Worm (Caenorhabditis elegans): ENCODE measurements around the gene mtm-3.
"Not testable (repeated sequence)": the region's sequence is repeated elsewhere in the genome, so short reads cannot be mapped to it uniquely, and the experiment has no call there.

Gene mtm-3

DNA sequence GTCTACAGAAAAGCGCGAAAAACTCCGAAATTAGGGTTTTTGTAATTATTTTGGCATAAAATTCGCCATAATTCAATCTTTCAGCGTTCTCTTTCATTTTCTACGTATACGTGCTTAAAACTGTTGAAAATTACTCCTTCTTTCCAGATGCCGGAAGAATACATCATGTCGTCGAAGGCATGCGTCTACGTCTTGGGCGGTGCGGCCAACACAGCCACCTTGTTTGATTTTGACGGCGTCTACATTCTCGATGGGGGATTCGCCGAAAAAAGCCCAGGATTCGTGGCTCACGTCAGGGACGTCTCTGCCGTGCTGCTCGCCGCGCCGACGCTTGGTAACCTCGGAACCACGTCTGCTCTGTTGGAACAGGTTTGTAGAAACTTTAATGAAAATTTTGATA is 44.5 kb upstream of the mtm-3 start, which contains the start of gene maph-1.3:
Gene maph-1.3, plus strand, starts transcription at position 148 of the 400 bp plus-strand sequence.
- TF ChIP-seq F26F4.8 (GFP tag; conservative IDR thresholded peaks at IDR 0.05) (0 out of 2 replicates have a peak, but pooled peaks have one; percentile 26), pha-4 (GFP tag; IDR thresholded peaks at IDR 0.05) (0 out of 2 replicates have a peak, but pooled peaks have one; percentile 23), lim-7 (GFP tag; IDR thresholded peaks at IDR 0.05) (peak; percentile 54), D1046.2 (GFP tag; IDR thresholded peaks at IDR 0.05) (0 out of 2 replicates have a peak, but pooled peaks have one; percentile 56), ctbp-1 (GFP tag; IDR thresholded peaks at IDR 0.05) (0 out of 2 replicates have a peak, but pooled peaks have one; percentile 20), arid-1 (GFP tag; conservative IDR thresholded peaks at IDR 0.05) (peak; percentile 29; the same call in 1 of the 2 replicates), dmd-8 (GFP tag; IDR thresholded peaks at IDR 0.05) (peak; percentile 57; the same call in 1 of the 2 replicates)
- not testable (repeated sequence) for TF ChIP-seq pha-4 (tag; optimal IDR thresholded peaks at IDR 0.05)

- not testable (repeated sequence) for TF ChIP-seq ceh-28 (tag; optimal IDR thresholded peaks at IDR 0.05); ceh-20 (GFP tag; IDR thresholded peaks at IDR 0.05); nhr-111 (GFP tag; optimal IDR thresholded peaks at IDR 0.05)
Measured at ce11 chrIII:3843514-3843913, 43.2 kb upstream of the mtm-3 start, which contains the start of gene C36A4.4. C36A4.4 (minus strand) TSS chrIII:3843614.

DNA sequence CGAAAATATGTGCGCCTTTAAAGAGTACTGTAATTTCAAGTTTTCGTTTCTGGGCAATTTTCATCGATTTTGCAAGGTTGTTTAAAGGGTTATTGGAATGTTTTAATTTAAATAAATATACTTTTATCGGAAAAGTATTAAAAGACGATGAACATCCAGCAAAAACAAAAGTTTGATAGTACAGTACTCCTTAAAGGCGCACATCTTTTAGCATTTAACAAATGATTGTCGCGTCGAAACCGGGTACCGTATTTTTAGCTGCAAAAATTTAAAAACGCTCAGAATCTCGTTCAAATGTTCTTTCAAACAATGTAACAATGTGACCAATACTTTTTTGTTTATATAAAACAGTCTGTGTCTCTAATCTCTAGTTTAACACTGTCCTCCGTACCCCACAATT is 40.0 kb upstream of the mtm-3 start, which contains the start of gene C36A4.11:
Gene C36A4.11, plus strand, starts transcription at position 301 of the 400 bp plus-strand sequence.
- not testable (repeated sequence) for TF ChIP-seq spr-3 (GFP tag; optimal IDR thresholded peaks at IDR 0.05); unc-62 (GFP tag; optimal IDR thresholded peaks at IDR 0.05 in 1 of 2); unc-62 (tag; optimal IDR thresholded peaks at IDR 0.05); php-3 (GFP tag; IDR thresholded peaks at IDR 0.05)

ce11 chrIII:3839635-3840034 is 39.4 kb upstream of the mtm-3 start, which contains the start of gene cyp-25A3:
cyp-25A3 (minus strand) TSS chrIII:3839735.
- TF ChIP-seq dmd-9 (GFP tag; IDR thresholded peaks at IDR 0.05), result no peak
- TF ChIP-seq nhr-28 (tag; optimal IDR thresholded peaks at IDR 0.05), result peak; percentile 79
- no peak for TF ChIP-seq D1046.2 (GFP tag; IDR thresholded peaks at IDR 0.05)

DNA sequence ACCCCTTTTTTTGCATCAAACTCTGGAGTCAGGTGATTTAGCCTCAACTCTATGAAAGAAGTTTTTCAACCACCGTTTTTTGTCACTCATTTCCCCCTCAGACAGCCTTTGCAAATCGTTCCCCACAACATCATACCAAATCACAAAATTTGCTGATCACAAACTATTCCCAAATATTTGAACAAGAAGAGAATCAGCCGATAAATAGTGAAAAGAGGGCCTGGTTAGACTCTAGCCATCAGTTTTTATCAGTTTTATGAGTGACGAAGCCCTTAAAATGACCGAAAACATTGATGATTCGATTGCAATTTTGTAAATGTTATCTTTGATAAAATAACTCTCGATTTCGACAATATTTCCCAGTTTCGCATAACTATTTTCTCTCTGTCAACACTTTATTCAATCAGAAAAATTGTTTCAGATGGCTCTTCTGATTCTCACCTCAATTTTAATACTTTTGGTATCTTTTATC is 34.6 kb upstream of the mtm-3 start, which contains the start of gene cyp-25A2:
Gene cyp-25A2, plus strand, starts transcription at position 422 of the 472 bp plus-strand sequence.
- TF ChIP-seq rbr-2 (tag; optimal IDR thresholded peaks at IDR 0.05) (no peak), sdz-12 (GFP tag; optimal IDR thresholded peaks at IDR 0.05) (no peak), nhr-28 (tag; optimal IDR thresholded peaks at IDR 0.05) (peak; percentile 74), nhr-77 (tag; optimal IDR thresholded peaks at IDR 0.05) (peak; percentile 68), fkh-10 (GFP tag; optimal IDR thresholded peaks at IDR 0.05) (no peak), ceh-20 (GFP tag; IDR thresholded peaks at IDR 0.05) (no peak), attf-4 (tag; optimal IDR thresholded peaks at IDR 0.05) (no peak), spr-3 (GFP tag; optimal IDR thresholded peaks at IDR 0.05) (no peak), nhr-48 (tag; optimal IDR thresholded peaks at IDR 0.05) (no peak), hlh-11 (tag; optimal IDR thresholded peaks at IDR 0.05) (peak; percentile 69), hmg-1.1 (GFP tag; IDR thresholded peaks at IDR 0.05) (no peak), dmd-6 (GFP tag; IDR thresholded peaks at IDR 0.05) (peak; percentile 73), gei-8 (GFP tag; optimal IDR thresholded peaks at IDR 0.05) (no peak), dve-1 (tag; optimal IDR thresholded peaks at IDR 0.05; ENCODE audit: insufficient read depth) (peak; percentile 76), skn-1 (tag; optimal IDR thresholded peaks at IDR 0.05) (no peak), daf-16 (GFP tag; optimal IDR thresholded peaks at IDR 0.05) (no peak), daf-16 (tag; optimal IDR thresholded peaks at IDR 0.05) (peak; percentile 91), ceh-44 (GFP tag; IDR thresholded peaks at IDR 0.05) (no peak), snpc-4 (tag; optimal IDR thresholded peaks at IDR 0.05) (no peak), dmd-9 (GFP tag; IDR thresholded peaks at IDR 0.05) (no peak), ceh-32 (tag; optimal IDR thresholded peaks at IDR 0.05; ENCODE audit: poor library complexity) (no peak), tag-97 (GFP tag; IDR thresholded peaks at IDR 0.05) (no peak), F44E2.7 (GFP tag; IDR thresholded peaks at IDR 0.05) (no peak), lin-15B (tag; optimal IDR thresholded peaks at IDR 0.05) (no peak), Y5F2A.4 (GFP tag; optimal IDR thresholded peaks at IDR 0.05) (no peak), lsy-2 (tag; optimal IDR thresholded peaks at IDR 0.05) (peak in 1 of 2 experiments; percentile 13), tra-1 (GFP tag; IDR thresholded peaks at IDR 0.05) (no peak), hlh-30 (tag; optimal IDR thresholded peaks at IDR 0.05; ENCODE audit: insufficient read depth) (peak; percentile 8), php-3 (GFP tag; IDR thresholded peaks at IDR 0.05) (peak; percentile 80), pqm-1 (tag; optimal IDR thresholded peaks at IDR 0.05) (peak; percentile 86), nhr-10 (tag; optimal IDR thresholded peaks at IDR 0.05) (no peak)

Measured in whole organism, L4 larva.